Worm (Caenorhabditis elegans): ENCODE measurements around the gene R11E3.19.

The R11E3.19 gene

DNA sequence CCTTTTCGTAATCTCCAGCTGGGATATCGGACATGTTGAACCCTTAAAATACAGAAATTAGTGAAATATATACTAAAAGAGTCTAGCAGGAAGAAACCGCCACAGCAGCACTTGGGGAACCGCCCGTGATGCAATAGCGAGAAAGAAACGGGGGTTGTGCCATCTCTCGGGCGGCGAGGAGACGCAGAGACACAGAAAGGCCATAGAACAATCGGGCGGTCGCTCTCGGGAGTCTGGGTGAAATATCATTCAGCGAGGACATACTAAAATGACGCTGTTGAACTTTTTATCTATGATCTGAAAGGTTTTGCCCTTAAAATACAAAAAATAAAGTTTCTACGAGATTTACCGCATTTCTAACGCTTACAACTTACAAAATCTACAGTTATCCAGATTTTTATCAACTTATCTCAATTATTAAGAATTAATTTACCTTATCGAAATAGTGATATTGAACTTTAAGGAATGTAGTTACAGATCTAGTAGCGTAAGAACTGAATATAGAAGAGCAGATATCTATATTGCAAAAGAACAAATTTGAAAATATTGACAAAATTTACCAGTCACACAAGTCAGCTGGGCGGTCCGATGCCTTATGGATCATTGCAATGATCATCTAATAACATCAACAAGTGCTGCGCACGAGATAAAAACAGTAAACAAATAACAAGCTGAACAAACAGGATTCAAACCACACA lies 27.3 kb downstream of the R11E3.19 start, which contains the start of gene cyc-2.1:
cyc-2.1 (minus strand) TSS at position 605 of the 698 bp plus-strand sequence.
- no peak for TF ChIP-seq W03F9.2 (tag; optimal IDR thresholded peaks at IDR 0.05)
- TF ChIP-seq dao-5 (tag; optimal IDR thresholded peaks at IDR 0.05): peak; percentile 17

DNA sequence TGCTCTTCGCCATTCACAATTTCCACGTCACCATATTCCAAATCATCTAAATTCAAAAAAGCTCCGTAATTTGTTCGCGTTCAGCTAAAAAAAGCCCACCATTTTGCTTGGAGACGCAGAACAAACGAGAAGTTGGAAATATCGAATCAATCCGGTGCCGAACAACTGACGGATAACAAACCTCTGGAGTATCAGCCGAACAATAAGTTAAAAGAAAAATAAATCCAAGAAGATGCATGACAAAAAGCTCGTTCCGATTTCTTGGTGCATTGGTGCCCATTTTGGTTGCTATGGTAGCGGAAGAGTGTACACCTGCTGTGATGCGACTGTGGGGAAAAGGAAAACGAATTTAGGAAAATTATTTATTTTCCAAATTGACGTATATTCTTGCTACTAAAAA lies 28.3 kb downstream of the R11E3.19 start, which contains the start of gene tctn-1:
tctn-1 (minus strand) TSS at position 280 of the 400 bp plus-strand sequence.
- TF ChIP-seq him-1 (tag; optimal IDR thresholded peaks at IDR 0.05) (no peak), W03F9.2 (tag; optimal IDR thresholded peaks at IDR 0.05) (no peak), dao-5 (tag; optimal IDR thresholded peaks at IDR 0.05) (no peak)

DNA sequence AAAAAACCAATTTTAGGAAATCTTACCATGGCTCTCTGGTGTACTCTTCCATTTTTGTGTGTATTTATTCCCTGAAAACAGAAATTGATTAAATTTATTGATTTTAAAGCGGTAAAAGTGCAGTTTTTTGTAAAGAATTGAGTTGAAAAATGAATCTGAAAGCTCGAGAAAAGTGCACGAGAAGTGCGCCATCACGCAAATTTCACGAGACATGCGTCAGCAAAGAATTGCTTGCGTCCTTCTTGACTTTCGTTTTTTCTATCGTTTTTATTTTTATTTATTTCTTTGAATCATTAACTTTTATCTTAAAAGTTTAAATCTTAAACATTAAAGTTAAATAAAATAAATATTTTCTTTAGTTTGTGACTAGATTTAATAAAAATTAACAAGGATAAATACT lies 30.5 kb downstream of the R11E3.19 start, which contains the start of gene timm-17B.1:
timm-17B.1 (minus strand) TSS at position 71 of the 400 bp plus-strand sequence.
- TF ChIP-seq W03F9.2 (tag; optimal IDR thresholded peaks at IDR 0.05): peak; percentile 96
- peak; percentile 10 for TF ChIP-seq him-1 (tag; optimal IDR thresholded peaks at IDR 0.05)
- no peak for TF ChIP-seq dao-5 (tag; optimal IDR thresholded peaks at IDR 0.05)

DNA sequence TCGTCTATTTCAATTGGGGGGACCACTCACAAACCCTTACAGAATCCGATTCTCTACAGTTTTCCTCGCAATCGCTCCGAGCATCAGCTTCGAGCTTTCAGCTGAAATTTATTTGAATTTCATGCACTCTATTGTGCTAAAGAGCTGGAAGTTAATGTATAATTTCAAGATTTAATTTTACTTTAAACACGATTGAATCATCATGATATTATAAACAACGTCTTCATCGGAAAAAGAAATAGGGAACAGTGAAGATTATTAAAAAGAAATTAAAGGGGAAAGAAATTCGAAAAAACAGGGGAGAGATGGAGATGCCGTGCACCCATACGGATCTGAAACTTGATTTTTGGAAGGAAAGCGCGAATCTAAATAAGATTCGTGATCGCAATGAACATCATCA lies 31.7 kb downstream of the R11E3.19 start, which contains the start of gene hoe-1:
hoe-1 (minus strand) TSS at position 101 of the 400 bp plus-strand sequence.
- TF ChIP-seq W03F9.2 (tag; optimal IDR thresholded peaks at IDR 0.05) (no peak), him-1 (tag; optimal IDR thresholded peaks at IDR 0.05) (no peak), dao-5 (tag; optimal IDR thresholded peaks at IDR 0.05) (no peak)

DNA sequence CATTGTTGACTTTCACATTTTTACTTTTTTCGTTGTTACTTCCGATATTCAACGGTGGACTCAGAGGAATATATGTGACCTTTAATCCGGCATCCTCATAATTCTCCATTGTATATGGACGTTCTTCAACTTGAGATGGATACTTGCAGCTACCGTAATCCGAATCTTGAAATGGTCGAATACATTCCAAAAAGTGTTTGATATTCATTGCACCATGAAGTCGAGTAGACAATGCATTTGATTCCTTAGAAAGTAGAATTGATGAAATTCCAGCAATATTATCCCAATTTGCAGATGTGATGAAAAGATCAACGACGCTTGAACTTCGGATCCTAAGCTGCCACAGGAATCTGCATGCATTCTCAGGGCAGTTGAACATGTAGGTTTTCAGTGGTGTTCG lies 33.4 kb downstream of the R11E3.19 start:
- TF ChIP-seq dao-5 (tag; optimal IDR thresholded peaks at IDR 0.05): no peak
- no peak for TF ChIP-seq him-1 (tag; optimal IDR thresholded peaks at IDR 0.05)
- no peak for TF ChIP-seq W03F9.2 (tag; optimal IDR thresholded peaks at IDR 0.05)

DNA sequence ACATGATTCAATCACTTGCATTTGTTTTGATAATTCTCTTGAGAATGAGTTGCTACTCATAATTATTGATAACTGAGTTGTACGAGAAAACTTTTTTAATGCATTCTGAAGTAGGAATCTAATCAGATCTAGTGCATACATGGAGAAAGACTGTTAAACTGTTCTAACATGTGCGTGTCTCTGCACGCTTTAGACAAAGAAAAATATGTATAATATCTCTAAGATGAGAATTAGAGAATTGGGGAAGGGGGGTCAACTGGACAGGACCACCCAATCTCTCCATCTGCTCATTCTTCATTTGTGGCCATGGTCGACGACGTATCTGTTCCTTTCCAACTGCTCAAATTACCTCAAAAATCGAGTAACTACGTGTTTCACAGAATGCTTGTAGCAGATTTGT lies 38.6 kb downstream of the R11E3.19 start, which contains the start of gene fbxb-78:
fbxb-78 (plus strand) TSS at position 301 of the 400 bp plus-strand sequence.
- no peak for TF ChIP-seq him-1 (tag; optimal IDR thresholded peaks at IDR 0.05)
- no peak for TF ChIP-seq dao-5 (tag; optimal IDR thresholded peaks at IDR 0.05)
- no peak for TF ChIP-seq W03F9.2 (tag; optimal IDR thresholded peaks at IDR 0.05)

DNA sequence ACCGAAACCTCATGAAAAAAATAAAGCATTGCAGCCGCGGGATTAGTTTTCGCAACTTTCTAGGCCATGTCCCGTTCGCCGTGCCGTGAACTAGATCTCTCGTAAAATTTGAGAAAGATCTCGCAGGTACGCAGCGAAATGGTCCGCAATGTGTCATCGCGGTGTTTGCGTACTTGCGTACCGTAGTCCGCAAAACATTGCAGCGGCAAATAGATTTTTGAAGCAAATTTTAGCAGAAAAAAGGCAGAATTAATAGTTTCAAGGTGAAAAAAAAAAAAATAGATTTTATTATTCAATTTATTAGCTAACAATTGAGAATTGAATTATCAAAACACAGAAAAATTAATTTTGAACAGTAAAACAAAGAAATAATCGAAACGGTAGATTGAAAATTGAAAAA lies 48.0 kb downstream of the R11E3.19 start:
- peak; percentile 73 for TF ChIP-seq him-1 (tag; optimal IDR thresholded peaks at IDR 0.05)
- peak; percentile 37 for TF ChIP-seq W03F9.2 (tag; optimal IDR thresholded peaks at IDR 0.05)

DNA sequence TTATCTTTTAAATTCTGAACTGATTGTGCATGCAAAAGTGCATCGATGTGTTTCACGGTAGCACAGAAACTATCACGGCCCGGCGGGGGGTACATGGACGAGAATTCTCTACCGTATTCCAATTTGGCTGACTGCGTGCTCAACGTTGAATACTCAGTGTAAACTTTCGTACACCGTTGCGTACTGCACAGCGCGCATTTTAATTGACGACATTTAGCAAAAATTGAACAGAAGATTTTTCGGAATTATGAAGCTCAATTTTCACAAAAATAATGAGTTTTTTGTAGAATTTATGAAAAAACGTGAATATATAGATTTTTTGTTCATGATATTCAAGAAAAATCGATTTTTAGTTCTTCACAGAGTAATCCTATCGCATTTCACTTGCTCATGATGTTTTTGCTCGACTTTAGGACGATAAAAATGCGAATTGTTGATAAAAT lies 50.4 kb downstream of the R11E3.19 start:
- TF ChIP-seq dao-5 (tag; optimal IDR thresholded peaks at IDR 0.05) (peak; percentile 1), him-1 (tag; optimal IDR thresholded peaks at IDR 0.05) (peak; percentile 88)
